Worm (Caenorhabditis elegans): Measurements from ENCODE around the gene cpz-2.

cpz-2 gene

DNA sequence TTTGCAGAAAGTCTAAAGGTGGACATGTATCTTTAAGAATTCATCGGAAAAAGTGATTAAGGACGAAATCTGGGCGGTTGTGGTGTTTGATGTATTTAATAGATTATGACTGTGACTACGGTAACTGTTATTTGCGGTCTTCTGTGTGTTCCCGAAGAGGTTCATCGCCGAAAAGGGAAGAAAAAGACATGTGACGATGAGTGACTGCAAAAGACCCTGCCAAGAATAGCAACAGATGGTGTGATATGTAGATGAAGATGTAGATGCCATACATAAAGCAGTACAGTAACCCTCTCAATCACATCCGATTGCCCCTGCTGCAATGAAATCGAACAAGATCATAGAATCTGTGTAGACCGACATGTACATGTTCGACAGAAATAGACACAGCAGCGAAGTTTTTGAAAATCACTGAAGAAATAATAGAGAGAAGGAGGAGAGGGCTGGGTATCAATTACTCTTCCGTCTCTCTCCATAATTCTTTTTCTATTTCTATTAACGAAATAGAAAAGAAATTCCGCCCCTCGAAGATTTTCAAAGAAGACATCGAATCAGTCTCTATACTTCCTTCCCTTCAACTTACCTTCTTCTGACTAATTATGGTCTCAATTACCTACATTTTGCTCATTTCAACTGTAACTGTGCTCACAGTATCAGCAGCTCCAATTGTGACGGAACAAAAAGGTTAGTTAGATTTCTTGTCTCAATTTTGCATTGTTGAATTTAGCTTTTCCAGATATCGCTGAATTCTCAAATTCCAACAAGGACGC lies 22.0 kb upstream of the cpz-2 start, which contains the start of gene F32H5.3:
TSS of gene F32H5.3 (plus strand) at position 513 of the 770 bp plus-strand sequence.
- TF ChIP-seq W03F9.2 (tag; optimal IDR thresholded peaks at IDR 0.05), result no peak
- TF ChIP-seq him-1 (tag; optimal IDR thresholded peaks at IDR 0.05), result no peak
- no peak for TF ChIP-seq dao-5 (tag; optimal IDR thresholded peaks at IDR 0.05)

ce11 chrV:13360254-13360653 lies 20.7 kb upstream of the cpz-2 start, which contains the start of gene F32H5.4:
Gene F32H5.4, plus strand, starts transcription at chrV:13360554.
- no peak for TF ChIP-seq dao-5 (tag; optimal IDR thresholded peaks at IDR 0.05)

DNA sequence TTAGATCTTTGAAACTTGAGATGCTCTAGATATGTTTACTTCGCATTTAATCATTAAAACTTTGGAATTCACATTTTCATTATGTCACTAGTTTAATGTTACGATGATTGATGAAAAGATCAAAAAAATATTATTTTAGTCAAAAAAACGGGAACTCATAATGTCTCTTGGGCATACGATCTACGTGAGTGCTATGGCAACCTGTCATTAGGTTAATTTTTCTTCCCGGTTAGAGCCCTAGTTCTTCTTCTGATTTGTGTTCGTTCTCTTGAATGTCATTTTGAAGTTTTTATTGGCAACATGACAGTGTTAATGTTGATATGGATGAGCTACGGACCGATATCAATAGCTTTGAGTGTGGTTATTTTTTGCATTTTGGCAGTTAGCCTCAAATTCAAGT lies 17.6 kb upstream of the cpz-2 start, which contains the start of gene srg-46:
TSS of gene srg-46 (plus strand) at position 301 of the 400 bp plus-strand sequence.
- no peak for TF ChIP-seq W03F9.2 (tag; optimal IDR thresholded peaks at IDR 0.05)
- no peak for TF ChIP-seq him-1 (tag; optimal IDR thresholded peaks at IDR 0.05)
- TF ChIP-seq dao-5 (tag; optimal IDR thresholded peaks at IDR 0.05), result no peak

- TF ChIP-seq W03F9.2 (tag; optimal IDR thresholded peaks at IDR 0.05), result no peak
- no peak for TF ChIP-seq dao-5 (tag; optimal IDR thresholded peaks at IDR 0.05)
- no peak for TF ChIP-seq him-1 (tag; optimal IDR thresholded peaks at IDR 0.05)
Measured at ce11 chrV:13364227-13364626, 16.8 kb upstream of the cpz-2 start.

ce11 chrV:13366488-13366887 lies 14.5 kb upstream of the cpz-2 start:
- no peak for TF ChIP-seq him-1 (tag; optimal IDR thresholded peaks at IDR 0.05)
- TF ChIP-seq W03F9.2 (tag; optimal IDR thresholded peaks at IDR 0.05), result no peak
- TF ChIP-seq dao-5 (tag; optimal IDR thresholded peaks at IDR 0.05), result no peak

DNA sequence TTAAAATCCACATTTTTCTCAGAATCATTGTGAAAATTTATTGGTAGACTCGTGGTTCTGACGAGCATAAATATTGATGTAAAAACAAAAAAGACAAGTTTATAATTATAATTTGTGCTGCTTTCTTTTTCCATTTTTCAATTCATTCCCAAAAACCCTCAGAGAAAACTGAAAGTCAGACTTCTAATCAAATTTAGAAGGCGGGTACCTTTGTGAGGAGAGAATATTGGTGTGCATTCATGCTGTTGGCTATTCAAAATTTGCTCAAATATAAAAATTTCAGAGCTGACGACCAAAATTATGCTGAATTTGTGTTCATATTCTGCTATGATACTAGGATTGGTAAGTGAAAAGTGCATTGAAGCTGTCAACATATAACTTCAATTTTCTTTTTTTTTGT lies 14.0 kb upstream of the cpz-2 start, which contains the start of gene srx-125:
TSS of gene srx-125 (plus strand) at position 301 of the 400 bp plus-strand sequence.
- TF ChIP-seq W03F9.2 (tag; optimal IDR thresholded peaks at IDR 0.05), result no peak
- TF ChIP-seq dao-5 (tag; optimal IDR thresholded peaks at IDR 0.05), result no peak
- TF ChIP-seq him-1 (tag; optimal IDR thresholded peaks at IDR 0.05), result no peak

- TF ChIP-seq W03F9.2 (tag; optimal IDR thresholded peaks at IDR 0.05) (no peak), him-1 (tag; optimal IDR thresholded peaks at IDR 0.05) (no peak), dao-5 (tag; optimal IDR thresholded peaks at IDR 0.05) (no peak)
Measured at ce11 chrV:13369663-13370062, 11.3 kb upstream of the cpz-2 start.

DNA sequence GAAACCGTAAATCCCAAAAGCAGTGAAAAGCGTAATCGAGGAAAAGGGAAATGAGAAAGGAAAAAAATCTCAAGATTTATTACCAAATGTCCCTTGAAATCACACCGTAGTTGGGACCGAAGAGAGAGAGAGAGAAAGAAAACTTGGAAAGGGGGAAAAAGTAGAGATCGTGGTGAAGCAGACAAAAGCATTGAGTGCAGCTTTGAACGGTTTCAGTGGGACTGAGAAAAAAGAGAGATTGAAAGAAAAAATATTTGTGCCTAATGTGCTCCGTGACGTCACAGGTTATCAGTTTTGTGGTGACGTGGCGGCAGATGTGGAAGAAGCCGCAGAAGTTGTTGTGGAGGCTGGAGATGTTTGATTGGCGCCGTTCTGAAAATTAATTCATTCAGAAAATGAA lies 10.7 kb upstream of the cpz-2 start:
- TF ChIP-seq dao-5 (tag; optimal IDR thresholded peaks at IDR 0.05) (no peak), W03F9.2 (tag; optimal IDR thresholded peaks at IDR 0.05) (no peak), him-1 (tag; optimal IDR thresholded peaks at IDR 0.05) (no peak)

- TF ChIP-seq him-1 (tag; optimal IDR thresholded peaks at IDR 0.05) (no peak), W03F9.2 (tag; optimal IDR thresholded peaks at IDR 0.05) (no peak), dao-5 (tag; optimal IDR thresholded peaks at IDR 0.05) (no peak)
Measured at ce11 chrV:13371336-13371735, 9.7 kb upstream of the cpz-2 start.

- TF ChIP-seq dao-5 (tag; optimal IDR thresholded peaks at IDR 0.05) (no peak), him-1 (tag; optimal IDR thresholded peaks at IDR 0.05) (no peak), W03F9.2 (tag; optimal IDR thresholded peaks at IDR 0.05) (no peak)
Measured at ce11 chrV:13372821-13373220, 8.2 kb upstream of the cpz-2 start.

DNA sequence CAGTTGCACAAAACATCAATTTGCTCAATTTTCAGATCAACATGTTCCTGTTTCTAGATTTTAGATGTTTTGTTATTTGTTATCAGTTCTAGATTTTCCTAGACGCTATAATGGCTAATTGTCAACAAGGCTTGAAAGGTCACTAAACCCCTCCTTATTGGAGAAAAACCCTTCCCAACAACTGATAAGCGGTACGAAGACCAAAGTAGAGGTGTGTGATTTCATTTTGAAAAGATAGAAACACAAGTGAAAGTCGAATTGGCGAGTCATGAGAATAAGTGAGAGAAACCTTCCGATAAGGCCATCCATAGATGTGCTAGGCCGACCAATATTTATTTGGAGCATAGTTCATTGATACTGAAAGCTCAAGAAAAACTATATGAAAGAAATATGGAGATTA lies 7.3 kb upstream of the cpz-2 start:
- TF ChIP-seq W03F9.2 (tag; optimal IDR thresholded peaks at IDR 0.05), result no peak
- no peak for TF ChIP-seq him-1 (tag; optimal IDR thresholded peaks at IDR 0.05)
- no peak for TF ChIP-seq dao-5 (tag; optimal IDR thresholded peaks at IDR 0.05)

- TF ChIP-seq W03F9.2 (tag; optimal IDR thresholded peaks at IDR 0.05), result no peak
Measured at ce11 chrV:13374532-13374931, 6.5 kb upstream of the cpz-2 start.

ce11 chrV:13375861-13376260 lies 5.1 kb upstream of the cpz-2 start:
- TF ChIP-seq him-1 (tag; optimal IDR thresholded peaks at IDR 0.05) (no peak), W03F9.2 (tag; optimal IDR thresholded peaks at IDR 0.05) (no peak), dao-5 (tag; optimal IDR thresholded peaks at IDR 0.05) (no peak)

- TF ChIP-seq dao-5 (tag; optimal IDR thresholded peaks at IDR 0.05) (no peak), him-1 (tag; optimal IDR thresholded peaks at IDR 0.05) (no peak), W03F9.2 (tag; optimal IDR thresholded peaks at IDR 0.05) (no peak)
Measured at ce11 chrV:13377130-13377529, 3.9 kb upstream of the cpz-2 start.

DNA sequence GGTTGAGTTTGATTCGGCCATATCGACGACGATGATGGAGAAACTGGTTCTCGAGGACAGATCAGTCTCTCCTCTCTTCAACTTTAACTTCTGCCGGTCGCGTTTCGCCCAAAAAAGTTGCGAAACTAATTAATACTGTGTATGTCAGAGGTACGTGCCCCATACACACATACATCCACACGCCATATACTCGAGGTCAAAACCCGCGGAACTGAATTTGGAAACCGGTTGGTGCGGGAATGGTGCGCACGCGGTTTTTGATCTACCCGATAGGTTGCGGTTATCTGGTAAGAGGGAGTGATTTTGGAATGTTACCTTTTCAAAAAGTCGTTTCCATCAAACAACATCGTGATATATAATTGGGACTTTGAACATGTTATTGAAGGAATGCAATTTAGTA lies 811 bp upstream of the cpz-2 start, which contains the start of gene ifbp-1:
TSS of gene ifbp-1 (minus strand) at position 85 of the 400 bp plus-strand sequence.
- TF ChIP-seq dao-5 (tag; optimal IDR thresholded peaks at IDR 0.05) (no peak), him-1 (tag; optimal IDR thresholded peaks at IDR 0.05) (no peak), W03F9.2 (tag; optimal IDR thresholded peaks at IDR 0.05) (no peak)

Data from whole organism, L4/young adult.